Fruit fly (Drosophila melanogaster) Kc167 (cell line): ENCODE results near the gene sesB.

Experiments used
- Myc ChIP-seq: fragments of >200 bp; optimal IDR thresholded peaks from 2 replicates; lab custom pipeline; 2017; ENCODE audit warnings: missing external identifiers
- Sin3A ChIP-seq: fragments of >200 bp; optimal IDR thresholded peaks from 2 replicates; lab custom pipeline; 2018; ENCODE audit warnings: missing external identifiers
- h ChIP-seq: fragments of >200 bp; optimal IDR thresholded peaks from 3 replicates; lab custom pipeline; 2018; ENCODE audit warnings: missing external identifiers
- insv ChIP-seq: fragments of >200 bp; optimal IDR thresholded peaks from 3 replicates; lab custom pipeline; 2018; ENCODE audit warnings: missing external identifiers
- psq ChIP-seq: fragments of >200 bp; optimal IDR thresholded peaks from 2 replicates; lab custom pipeline; 2017; ENCODE audit warnings: missing external identifiers
- ttk ChIP-seq: sonication (Bioruptor generic); optimal IDR thresholded peaks from 2 replicates; lab custom pipeline; 2017; ENCODE audit warnings: missing external identifiers

sesB gene

DNA sequence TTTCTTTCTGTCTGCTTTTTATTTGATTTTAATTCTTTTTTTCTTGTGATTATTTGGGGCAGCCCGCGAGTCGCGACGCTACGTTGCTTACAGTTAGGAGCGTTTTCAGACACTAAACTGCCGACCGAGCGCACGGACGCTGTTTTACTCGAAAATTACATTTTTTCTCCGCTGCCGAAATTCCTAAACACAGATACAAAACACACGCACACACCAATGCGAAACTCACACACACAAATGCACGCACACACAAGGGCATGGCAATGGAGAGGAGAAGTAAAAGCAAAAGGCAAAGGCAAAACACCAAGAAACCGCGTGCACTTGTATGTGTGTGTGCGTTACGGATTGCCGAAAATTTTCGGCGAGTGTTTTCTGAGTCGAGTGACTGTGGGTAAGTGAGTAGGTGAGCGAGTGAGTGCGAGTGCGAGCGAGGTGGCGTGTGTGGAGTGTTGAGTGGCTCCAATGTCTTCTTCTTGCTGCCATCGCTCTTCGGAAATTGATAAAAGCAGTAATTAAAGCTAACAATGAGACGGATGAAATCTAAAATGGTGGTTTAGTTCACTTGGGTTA is 28.8 kb upstream of the sesB start:
- TF ChIP-seq h (lab: Kevin White, UChicago) (no peak), psq (lab: Kevin White, UChicago) (peak; percentile 41)

DNA sequence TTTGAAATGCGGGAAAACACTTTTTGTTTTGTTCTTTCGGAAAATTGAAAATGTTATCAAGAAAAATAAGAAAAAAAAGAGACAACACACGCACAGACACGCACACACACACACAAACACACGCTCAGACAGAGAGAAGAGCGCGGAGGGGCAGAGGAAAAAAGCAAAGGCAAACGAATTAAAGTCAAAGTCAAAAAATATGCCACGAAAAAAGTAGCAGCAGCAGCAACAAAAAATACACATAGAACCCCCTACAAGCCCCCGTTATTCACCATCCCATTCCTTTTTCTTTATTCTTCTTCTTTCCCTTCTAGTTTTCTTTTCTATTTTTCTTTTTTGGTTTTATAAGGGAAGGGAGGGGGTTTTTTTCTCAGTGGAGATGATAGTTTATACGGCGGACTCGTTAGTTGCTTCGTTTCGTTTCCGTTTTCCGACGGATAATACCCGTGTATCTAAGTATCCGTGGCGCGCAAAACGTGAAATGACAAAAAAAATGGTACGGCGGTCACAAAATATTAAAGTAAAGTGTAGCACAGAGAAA is 28.1 kb upstream of the sesB start:
- TF ChIP-seq Sin3A = no peak
- no peak for TF ChIP-seq h (lab: Kevin White, UChicago)
- no peak for TF ChIP-seq psq (lab: Kevin White, UChicago)
- TF ChIP-seq Myc (lab: Kevin White, UChicago) = no peak
- TF ChIP-seq insv (lab: Kevin White, UChicago) = no peak
- no peak for TF ChIP-seq ttk (lab: Kevin White, UChicago)

DNA sequence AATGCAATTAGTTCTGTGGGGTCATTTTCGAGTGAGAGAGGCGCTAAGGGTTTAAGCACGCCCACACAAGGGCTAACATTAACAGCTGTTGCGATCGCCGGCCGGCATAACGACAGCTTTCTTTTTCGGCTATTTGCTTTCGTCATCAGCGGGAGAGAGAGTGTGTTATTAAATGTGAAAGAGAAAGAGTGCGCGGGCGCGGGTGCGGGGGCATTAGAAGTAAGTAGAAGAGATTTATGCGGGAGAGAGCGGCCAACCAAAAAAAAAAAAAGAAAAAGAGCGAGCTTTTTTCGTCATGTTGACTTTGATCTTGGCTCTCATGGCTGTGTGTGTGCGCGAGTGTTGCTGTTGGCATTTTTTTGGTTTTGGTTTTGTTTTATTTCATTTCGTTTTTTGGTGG is 27.4 kb upstream of the sesB start:
- no peak for TF ChIP-seq psq (lab: Kevin White, UChicago)
- no peak for TF ChIP-seq Myc (lab: Kevin White, UChicago)
- TF ChIP-seq ttk (lab: Kevin White, UChicago) = no peak
- TF ChIP-seq Sin3A = no peak
- TF ChIP-seq h (lab: Kevin White, UChicago) = no peak

DNA sequence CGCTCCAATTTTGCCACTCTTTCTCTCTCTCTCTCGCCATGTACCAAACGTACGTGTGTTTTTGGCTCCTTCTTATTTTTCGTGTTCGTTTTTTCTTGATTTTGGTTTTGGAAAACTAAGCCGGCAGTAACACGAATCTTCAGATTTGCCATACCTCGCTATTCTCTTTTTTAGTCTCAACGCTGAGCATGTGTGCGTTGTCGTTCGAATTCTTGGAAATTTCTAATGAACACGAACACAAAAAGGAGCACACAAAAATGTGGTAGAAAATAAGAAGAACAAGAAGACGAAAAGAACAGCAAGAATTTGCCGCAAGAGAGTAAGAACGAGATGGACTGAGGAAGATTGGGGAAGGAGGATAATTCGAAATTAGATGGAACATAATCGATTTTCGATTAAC is 21.9 kb upstream of the sesB start:
- TF ChIP-seq insv (lab: Kevin White, UChicago) = no peak
- no peak for TF ChIP-seq ttk (lab: Kevin White, UChicago)
- TF ChIP-seq Sin3A = no peak
- no peak for TF ChIP-seq psq (lab: Kevin White, UChicago)
- TF ChIP-seq Myc (lab: Kevin White, UChicago) = no peak
- no peak for TF ChIP-seq h (lab: Kevin White, UChicago)

DNA sequence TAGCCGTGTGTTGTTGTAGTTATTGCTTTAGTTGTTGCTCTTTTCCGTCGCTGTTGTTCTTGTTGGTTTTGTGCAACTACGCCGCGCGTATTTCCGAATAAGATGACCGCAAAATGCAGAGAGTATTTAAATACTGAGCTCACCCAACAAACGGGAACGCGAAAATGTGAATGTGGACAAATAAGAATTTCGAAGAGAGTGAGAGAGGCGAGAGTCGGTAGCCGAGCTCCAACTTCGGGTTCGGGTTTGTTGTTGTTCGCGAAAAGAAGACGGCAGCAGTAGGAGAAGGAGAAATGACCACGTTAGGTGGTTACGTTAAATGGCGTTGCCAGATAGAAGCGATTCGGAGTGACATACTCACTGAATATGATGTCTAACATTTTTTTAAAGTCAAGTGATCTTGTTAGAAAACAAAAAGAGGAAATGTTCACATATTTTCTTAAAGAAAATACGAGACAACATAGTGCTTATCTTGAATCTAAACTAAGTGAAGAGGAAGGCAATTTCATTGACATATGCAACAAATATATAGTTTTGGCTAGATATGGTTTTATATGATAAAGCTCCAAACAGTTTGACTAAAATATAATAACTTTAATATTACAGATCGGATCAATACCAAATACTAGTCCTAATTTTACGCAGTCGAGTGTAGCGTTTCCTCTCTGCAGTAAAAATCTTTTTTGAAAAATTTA is 20.1 kb upstream of the sesB start:
- TF ChIP-seq ttk (lab: Kevin White, UChicago) (no peak), insv (lab: Kevin White, UChicago) (no peak), Myc (lab: Kevin White, UChicago) (no peak), psq (lab: Kevin White, UChicago) (no peak), h (lab: Kevin White, UChicago) (no peak), Sin3A (no peak)

DNA sequence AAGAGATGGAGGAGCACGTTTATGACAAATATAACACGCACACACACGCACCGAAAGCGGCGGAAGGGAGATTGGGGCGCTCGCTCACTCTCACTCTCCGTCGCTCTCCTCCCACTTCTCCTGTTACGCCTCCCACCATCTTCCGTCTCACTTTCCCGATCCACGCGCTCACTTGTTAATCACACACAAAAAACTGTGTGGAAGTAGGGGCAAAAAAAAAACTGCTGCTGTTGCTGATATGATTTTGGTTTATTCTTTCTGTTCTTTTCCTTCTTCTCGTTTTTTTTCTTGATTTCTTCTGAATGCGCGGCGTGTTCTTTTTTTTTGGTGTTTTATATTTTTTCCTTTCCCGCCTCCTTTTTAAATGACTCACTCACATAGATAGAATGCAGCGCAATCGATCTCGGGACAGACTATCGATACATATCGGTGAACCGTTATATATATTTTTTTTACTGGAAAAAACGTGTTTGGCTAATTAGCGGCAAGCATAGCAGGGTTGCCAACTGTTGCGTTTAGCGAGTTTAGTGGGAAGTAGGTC is 19.0 kb upstream of the sesB start:
- TF ChIP-seq psq (lab: Kevin White, UChicago) (no peak), insv (lab: Kevin White, UChicago) (no peak), Sin3A (no peak), Myc (lab: Kevin White, UChicago) (no peak), h (lab: Kevin White, UChicago) (no peak), ttk (lab: Kevin White, UChicago) (no peak)

DNA sequence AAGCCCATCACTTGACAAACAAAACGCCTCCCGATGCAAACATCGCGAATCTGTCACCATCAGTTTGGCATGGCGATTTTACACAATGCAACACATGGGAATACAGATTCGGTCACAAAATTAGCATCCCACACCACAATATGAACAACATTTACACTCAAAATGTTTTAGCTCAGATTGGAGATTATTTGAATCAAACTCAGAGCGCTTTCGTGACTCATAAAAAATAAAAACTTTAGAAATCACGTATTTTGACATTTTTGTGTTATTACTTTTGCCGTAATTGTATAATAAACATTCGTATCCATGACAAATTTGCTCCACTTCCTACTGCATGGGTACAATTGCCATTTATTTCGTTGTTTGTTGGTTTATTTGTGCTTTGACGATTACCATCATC is 17.3 kb upstream of the sesB start:
- TF ChIP-seq Sin3A = no peak
- TF ChIP-seq Myc (lab: Kevin White, UChicago) = no peak
- TF ChIP-seq ttk (lab: Kevin White, UChicago) = no peak
- no peak for TF ChIP-seq insv (lab: Kevin White, UChicago)
- no peak for TF ChIP-seq psq (lab: Kevin White, UChicago)
- no peak for TF ChIP-seq h (lab: Kevin White, UChicago)

DNA sequence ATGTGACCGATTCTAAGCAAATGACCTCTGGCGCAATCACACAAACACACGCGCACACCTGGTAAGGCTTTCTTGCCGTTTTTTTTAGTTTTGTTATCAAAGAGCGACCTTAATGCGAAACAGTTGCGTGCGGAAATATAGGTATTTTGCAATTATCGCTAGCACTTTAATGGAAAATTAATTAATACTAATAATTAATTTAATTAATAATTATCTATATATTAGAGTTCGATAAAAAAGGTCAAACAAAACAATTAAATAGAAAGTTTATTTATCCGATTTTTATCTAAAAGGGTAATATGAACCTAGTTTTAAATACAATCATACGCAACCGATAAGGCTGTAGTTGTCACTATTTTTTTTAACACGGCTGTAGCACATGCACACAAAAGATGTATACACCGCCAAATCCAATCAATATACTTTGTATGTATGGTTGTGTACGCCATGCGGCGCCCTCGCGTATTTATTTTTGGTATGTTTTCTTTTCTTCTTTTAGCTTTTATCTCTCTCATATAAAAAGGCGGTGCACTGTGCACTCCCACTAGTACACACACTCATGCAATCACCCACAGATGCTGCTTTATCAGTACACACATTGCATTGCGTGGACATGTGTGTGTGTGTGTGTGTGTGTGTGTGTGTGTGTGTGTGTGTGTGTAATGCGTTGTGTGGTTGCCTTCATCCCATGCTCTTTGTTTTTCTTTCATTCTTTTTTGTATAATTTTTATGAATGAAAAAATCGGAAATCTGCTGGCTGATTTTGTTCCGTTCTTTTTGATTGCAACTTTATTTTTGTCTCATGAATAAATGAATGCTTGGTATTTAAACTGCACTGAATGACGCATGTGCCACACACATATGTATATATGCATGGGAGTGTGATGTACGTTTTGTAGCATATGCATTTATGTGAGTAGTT is 16.0 kb upstream of the sesB start:
- no peak for TF ChIP-seq Sin3A

DNA sequence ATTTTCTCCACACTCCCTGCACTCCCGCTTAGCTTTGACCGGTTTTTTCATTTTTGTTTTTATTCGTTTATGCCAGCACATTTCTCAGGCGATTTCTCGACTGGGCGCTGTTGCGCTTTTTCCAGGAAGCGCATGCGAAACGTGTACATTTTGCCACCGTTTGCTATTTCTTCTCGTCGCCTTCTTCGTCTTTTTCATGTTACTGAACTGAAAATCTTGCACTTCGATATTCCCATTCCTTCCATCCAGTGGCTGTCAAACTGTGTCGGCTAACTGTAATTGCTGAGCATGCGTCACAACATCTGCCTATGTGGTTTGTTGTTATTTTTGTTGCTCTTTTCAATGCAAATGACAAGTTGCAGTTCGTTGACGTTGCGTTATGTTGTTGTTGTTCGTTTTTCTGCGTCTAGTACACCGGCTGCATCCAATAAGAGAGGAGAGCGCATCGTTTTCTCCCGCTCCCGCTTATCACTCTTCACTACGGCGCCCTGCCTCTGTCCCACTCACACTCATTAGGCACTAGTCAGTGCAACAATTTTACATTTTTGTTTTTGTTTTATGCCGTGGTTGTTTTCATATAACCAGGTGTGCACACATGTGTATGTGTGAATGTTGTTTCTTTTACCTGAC is 15.2 kb upstream of the sesB start:
- TF ChIP-seq h (lab: Kevin White, UChicago) (no peak), psq (lab: Kevin White, UChicago) (no peak), insv (lab: Kevin White, UChicago) (no peak), ttk (lab: Kevin White, UChicago) (no peak), Myc (lab: Kevin White, UChicago) (no peak), Sin3A (no peak)

DNA sequence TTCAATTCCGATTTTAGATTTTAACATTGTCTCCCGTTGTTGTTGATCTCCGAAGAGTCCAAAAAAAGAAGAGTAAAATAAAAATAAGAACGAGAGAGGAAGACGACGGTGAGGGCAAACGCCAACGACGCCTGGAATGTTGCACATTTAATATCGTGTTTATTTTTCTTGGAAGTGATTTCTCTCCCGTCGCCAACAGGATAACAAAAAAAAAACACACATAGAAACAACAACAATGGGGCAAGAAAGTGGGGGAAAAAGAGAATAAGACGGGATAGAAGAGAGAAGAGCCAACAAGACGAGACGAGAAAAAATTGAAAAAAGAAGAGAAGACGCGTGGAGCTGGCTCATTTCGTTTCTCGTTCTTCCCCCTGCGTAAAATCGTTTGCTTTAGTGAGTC is 14.3 kb upstream of the sesB start:
- TF ChIP-seq h (lab: Kevin White, UChicago) (no peak), insv (lab: Kevin White, UChicago) (no peak), psq (lab: Kevin White, UChicago) (no peak), Myc (lab: Kevin White, UChicago) (no peak), ttk (lab: Kevin White, UChicago) (no peak), Sin3A (no peak)

DNA sequence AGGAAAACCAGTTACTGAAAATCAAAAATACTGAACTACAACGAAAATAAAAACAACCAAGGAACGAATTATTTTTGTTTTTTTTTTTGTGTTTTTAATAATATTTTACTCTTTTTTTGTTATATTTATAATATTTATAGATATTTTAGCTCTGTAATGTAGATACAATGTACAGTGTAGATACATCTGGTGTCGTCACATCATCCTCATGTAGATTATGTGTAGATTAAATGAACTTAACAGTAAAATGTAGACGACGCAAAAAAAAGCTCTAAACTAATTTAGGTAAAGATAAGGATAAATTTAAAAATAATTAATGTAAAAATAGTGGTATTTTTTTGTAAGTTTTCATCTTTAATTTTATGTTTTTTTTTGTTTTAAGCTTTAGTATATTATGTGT is 2.5 kb upstream of the sesB start:
- TF ChIP-seq insv (lab: Kevin White, UChicago) (no peak), Myc (lab: Kevin White, UChicago) (no peak), psq (lab: Kevin White, UChicago) (no peak), h (lab: Kevin White, UChicago) (no peak), ttk (lab: Kevin White, UChicago) (no peak), Sin3A (no peak)
